Fruit fly (Drosophila melanogaster): ENCODE measurements around the gene gb.
A peak's percentile ranks its signal among the peaks of the same experiment; 100 is the strongest.

The gb gene

DNA sequence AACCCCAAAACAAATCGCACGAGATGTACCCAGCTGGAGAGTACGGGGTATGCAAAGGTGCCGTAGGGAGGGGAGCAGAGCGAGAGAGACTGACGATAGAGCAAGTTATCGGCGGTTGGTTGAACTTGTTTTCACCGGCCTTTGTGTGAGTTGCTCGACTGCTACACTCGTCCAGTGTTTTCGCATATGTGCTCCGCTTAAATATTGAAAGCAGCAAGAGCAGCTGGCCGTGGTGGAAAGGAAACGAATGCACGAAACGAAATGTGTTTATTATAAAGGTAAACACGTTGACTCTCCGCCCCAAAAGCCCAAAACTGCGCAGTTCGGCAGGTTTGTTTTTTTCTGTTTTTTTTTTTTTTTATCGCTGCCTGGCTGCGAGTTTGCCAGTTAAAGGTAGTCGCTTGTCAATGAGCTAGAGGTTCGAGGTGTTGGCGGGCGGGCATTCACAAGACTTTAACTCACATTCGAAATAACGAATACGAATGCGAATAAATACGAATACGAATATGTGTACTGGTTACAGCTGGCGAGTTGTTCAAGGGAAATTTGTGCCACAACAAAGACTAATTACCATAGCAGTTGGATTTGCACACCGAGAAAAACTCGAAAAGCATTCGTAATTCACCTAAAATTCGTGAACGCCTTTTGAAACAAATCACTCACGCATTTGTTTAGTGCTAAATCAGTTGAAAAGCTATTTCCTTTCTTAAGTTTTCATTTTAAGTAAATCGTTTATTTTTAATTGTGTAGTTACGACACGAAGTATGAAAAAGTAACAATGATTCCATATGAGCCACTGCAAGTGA lies 17.7 kb upstream of the gb start:
- TF ChIP-seq CG8159 (tag; optimal IDR thresholded peaks at IDR 0.05) (no peak), CG17806 (tag; optimal IDR thresholded peaks at IDR 0.05) (peak; percentile 66), Ets98B (GFP tag; IDR thresholded peaks at IDR 0.05) (peak; percentile 78), CG10348 (GFP tag; IDR thresholded peaks at IDR 0.05) (no peak), CG8301 (tag; optimal IDR thresholded peaks at IDR 0.05) (peak; percentile 57), CG32121 (GFP tag; IDR thresholded peaks at IDR 0.05) (peak; percentile 73), Pif1B (GFP tag; optimal IDR thresholded peaks at IDR 0.05) (peak; percentile 68), CG12605 (GFP tag; IDR thresholded peaks at IDR 0.05) (peak; percentile 61; the same call in 1 of the 2 replicates), D1 (tag; optimal IDR thresholded peaks at IDR 0.05) (no peak), gl (tag; optimal IDR thresholded peaks at IDR 0.05) (peak; percentile 5), CG13204 (GFP tag; optimal IDR thresholded peaks at IDR 0.05) (no peak), CG15710 (tag; optimal IDR thresholded peaks at IDR 0.05) (peak; percentile 68), Pif1A (GFP tag; optimal IDR thresholded peaks at IDR 0.05) (peak; percentile 86), CG14655 (GFP tag; optimal IDR thresholded peaks at IDR 0.05) (no peak), fd96Ca (GFP tag; IDR thresholded peaks at IDR 0.05) (peak; percentile 73), CG4496 (GFP tag; IDR thresholded peaks at IDR 0.05) (peak; percentile 88), CG34367 (tag; optimal IDR thresholded peaks at IDR 0.05) (peak; percentile 45), CG9948 (tag; optimal IDR thresholded peaks at IDR 0.05) (peak; percentile 35), Snoo (tag; optimal IDR thresholded peaks at IDR 0.05) (peak; percentile 70), rn (GFP tag; IDR thresholded peaks at IDR 0.05) (peak; percentile 59; the same call in 1 of the 2 replicates), EcR (GFP tag; optimal IDR thresholded peaks at IDR 0.05) (peak; percentile 91)

- TF ChIP-seq CG8301 (tag; optimal IDR thresholded peaks at IDR 0.05), result no peak
- TF ChIP-seq Pif1B (GFP tag; optimal IDR thresholded peaks at IDR 0.05), result no peak
- TF ChIP-seq CG9948 (tag; optimal IDR thresholded peaks at IDR 0.05), result no peak
- TF ChIP-seq rn (GFP tag; IDR thresholded peaks at IDR 0.05), result no peak
- no peak for TF ChIP-seq gl (tag; optimal IDR thresholded peaks at IDR 0.05)
- TF ChIP-seq CG10348 (GFP tag; IDR thresholded peaks at IDR 0.05), result no peak
- TF ChIP-seq CG8159 (tag; optimal IDR thresholded peaks at IDR 0.05), result no peak
- no peak for TF ChIP-seq fd96Ca (GFP tag; IDR thresholded peaks at IDR 0.05)
- TF ChIP-seq CG13204 (GFP tag; optimal IDR thresholded peaks at IDR 0.05), result no peak
- TF ChIP-seq CG14655 (GFP tag; optimal IDR thresholded peaks at IDR 0.05), result no peak
- no peak for TF ChIP-seq EcR (GFP tag; optimal IDR thresholded peaks at IDR 0.05)
- TF ChIP-seq Snoo (tag; optimal IDR thresholded peaks at IDR 0.05), result no peak
- TF ChIP-seq CG17806 (tag; optimal IDR thresholded peaks at IDR 0.05), result no peak
- no peak for TF ChIP-seq CG4496 (GFP tag; IDR thresholded peaks at IDR 0.05)
- no peak for TF ChIP-seq D1 (tag; optimal IDR thresholded peaks at IDR 0.05)
- TF ChIP-seq CG15710 (tag; optimal IDR thresholded peaks at IDR 0.05), result no peak
- no peak for TF ChIP-seq CG32121 (GFP tag; IDR thresholded peaks at IDR 0.05)
- no peak for TF ChIP-seq Pif1A (GFP tag; optimal IDR thresholded peaks at IDR 0.05)
These were observed 16.7 kb upstream of the gb start for dm6 chr3R:27128723-27129122.

DNA sequence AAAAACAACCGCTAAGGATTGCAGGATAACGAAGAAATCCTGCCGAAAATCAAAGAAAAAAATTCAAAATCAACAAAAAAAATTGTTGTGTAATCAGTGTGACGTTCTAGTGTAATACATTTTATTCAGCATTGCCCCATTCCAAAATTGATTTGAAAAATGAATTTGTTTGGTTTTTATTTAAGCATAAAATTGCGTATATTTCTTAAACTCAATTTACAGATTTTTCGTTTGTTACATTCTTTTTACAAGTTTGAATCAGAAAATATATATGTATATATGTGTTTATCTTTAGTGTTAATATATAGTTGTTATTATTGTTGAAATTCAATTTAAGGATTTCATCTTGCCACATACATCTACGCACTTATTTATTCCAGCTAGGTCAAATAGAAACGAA lies 12.5 kb upstream of the gb start, which contains the start of gene CG6059:
Gene CG6059, minus strand, starts transcription at position 101 of the 400 bp plus-strand sequence.
- TF ChIP-seq CG32121 (GFP tag; IDR thresholded peaks at IDR 0.05) (no peak), D1 (tag; optimal IDR thresholded peaks at IDR 0.05) (no peak), CG17806 (tag; optimal IDR thresholded peaks at IDR 0.05) (no peak), CG9948 (tag; optimal IDR thresholded peaks at IDR 0.05) (no peak), CG34367 (tag; optimal IDR thresholded peaks at IDR 0.05) (no peak), rn (GFP tag; IDR thresholded peaks at IDR 0.05) (no peak), CG15710 (tag; optimal IDR thresholded peaks at IDR 0.05) (no peak), gl (tag; optimal IDR thresholded peaks at IDR 0.05) (no peak), Pif1B (GFP tag; optimal IDR thresholded peaks at IDR 0.05) (no peak), CG10348 (GFP tag; IDR thresholded peaks at IDR 0.05) (no peak), CG13204 (GFP tag; optimal IDR thresholded peaks at IDR 0.05) (no peak), CG4496 (GFP tag; IDR thresholded peaks at IDR 0.05) (no peak), fd96Ca (GFP tag; IDR thresholded peaks at IDR 0.05) (no peak), Snoo (tag; optimal IDR thresholded peaks at IDR 0.05) (no peak), CG8159 (tag; optimal IDR thresholded peaks at IDR 0.05) (no peak), CG8301 (tag; optimal IDR thresholded peaks at IDR 0.05) (no peak), CG14655 (GFP tag; optimal IDR thresholded peaks at IDR 0.05) (no peak), Pif1A (GFP tag; optimal IDR thresholded peaks at IDR 0.05) (no peak)

- TF ChIP-seq CG8301 (tag; optimal IDR thresholded peaks at IDR 0.05) (no peak), Ets98B (GFP tag; IDR thresholded peaks at IDR 0.05) (no peak), rn (GFP tag; IDR thresholded peaks at IDR 0.05) (no peak), CG13204 (GFP tag; optimal IDR thresholded peaks at IDR 0.05) (no peak), CG17806 (tag; optimal IDR thresholded peaks at IDR 0.05) (no peak), CG32121 (GFP tag; IDR thresholded peaks at IDR 0.05) (no peak), CG15710 (tag; optimal IDR thresholded peaks at IDR 0.05) (no peak), CG8159 (tag; optimal IDR thresholded peaks at IDR 0.05) (no peak), CG14655 (GFP tag; optimal IDR thresholded peaks at IDR 0.05) (no peak), EcR (GFP tag; optimal IDR thresholded peaks at IDR 0.05) (no peak), Pif1B (GFP tag; optimal IDR thresholded peaks at IDR 0.05) (no peak), CG10348 (GFP tag; IDR thresholded peaks at IDR 0.05) (no peak), CG34367 (tag; optimal IDR thresholded peaks at IDR 0.05) (no peak), Pif1A (GFP tag; optimal IDR thresholded peaks at IDR 0.05) (no peak)
These were observed 6.3 kb upstream of the gb start, which contains the start of gene CG5882 for dm6 chr3R:27118346-27118745. CG5882 (plus strand) TSS chr3R:27118646.

DNA sequence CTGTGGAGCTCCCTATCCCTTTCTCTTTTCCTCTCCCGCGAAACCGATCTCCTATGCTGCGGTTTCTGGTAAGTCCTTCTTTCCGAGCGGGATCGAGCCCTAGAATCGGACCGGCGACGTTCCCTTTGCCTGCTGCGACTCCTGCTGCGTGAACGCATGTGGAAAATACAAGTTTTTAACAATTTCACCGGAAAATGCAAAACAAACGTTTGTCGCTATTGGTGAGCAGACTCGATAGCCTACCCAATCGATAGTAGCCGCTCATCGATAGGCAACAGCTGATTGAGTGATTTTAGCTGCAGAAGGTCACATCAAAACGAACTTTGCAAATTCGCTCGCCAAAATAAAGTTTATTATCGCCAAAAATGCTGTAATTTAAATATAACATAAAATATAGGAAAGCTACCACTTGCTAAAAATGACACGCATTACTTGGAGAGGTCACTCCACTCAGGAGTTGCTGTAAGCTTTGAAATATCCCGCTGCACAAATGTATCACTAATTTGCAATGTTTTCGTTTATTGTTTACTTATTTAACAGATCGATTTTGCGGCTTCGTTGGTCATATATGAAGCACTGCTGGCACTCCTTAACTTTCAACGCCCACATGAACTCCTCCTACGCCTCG lies 4.5 kb upstream of the gb start, which contains the start of the genes CG6066 and CG5880:
Gene CG6066, minus strand, starts transcription at position 243 of the 628 bp plus-strand sequence.
Gene CG5880, plus strand, starts transcription at position 281 of the 628 bp plus-strand sequence.
- TF ChIP-seq CG13204 (GFP tag; optimal IDR thresholded peaks at IDR 0.05) (no peak), CG10348 (GFP tag; IDR thresholded peaks at IDR 0.05) (no peak), CG32121 (GFP tag; IDR thresholded peaks at IDR 0.05) (no peak), EcR (GFP tag; optimal IDR thresholded peaks at IDR 0.05) (no peak), fd96Ca (GFP tag; IDR thresholded peaks at IDR 0.05) (no peak), rn (GFP tag; IDR thresholded peaks at IDR 0.05) (no peak), Snoo (tag; optimal IDR thresholded peaks at IDR 0.05) (no peak), CG12605 (GFP tag; IDR thresholded peaks at IDR 0.05) (no peak), CG34367 (tag; optimal IDR thresholded peaks at IDR 0.05) (no peak), gl (tag; optimal IDR thresholded peaks at IDR 0.05) (no peak), CG15710 (tag; optimal IDR thresholded peaks at IDR 0.05) (no peak), Ets98B (GFP tag; IDR thresholded peaks at IDR 0.05) (no peak), CG9948 (tag; optimal IDR thresholded peaks at IDR 0.05) (no peak), CG17806 (tag; optimal IDR thresholded peaks at IDR 0.05) (no peak)
